Worm (Caenorhabditis elegans): ENCODE data around the gene T08D2.4.
"Not testable (repeated sequence)": the region's sequence is repeated elsewhere in the genome, so short reads cannot be mapped to it uniquely, and the experiment has no call there.

DNA sequence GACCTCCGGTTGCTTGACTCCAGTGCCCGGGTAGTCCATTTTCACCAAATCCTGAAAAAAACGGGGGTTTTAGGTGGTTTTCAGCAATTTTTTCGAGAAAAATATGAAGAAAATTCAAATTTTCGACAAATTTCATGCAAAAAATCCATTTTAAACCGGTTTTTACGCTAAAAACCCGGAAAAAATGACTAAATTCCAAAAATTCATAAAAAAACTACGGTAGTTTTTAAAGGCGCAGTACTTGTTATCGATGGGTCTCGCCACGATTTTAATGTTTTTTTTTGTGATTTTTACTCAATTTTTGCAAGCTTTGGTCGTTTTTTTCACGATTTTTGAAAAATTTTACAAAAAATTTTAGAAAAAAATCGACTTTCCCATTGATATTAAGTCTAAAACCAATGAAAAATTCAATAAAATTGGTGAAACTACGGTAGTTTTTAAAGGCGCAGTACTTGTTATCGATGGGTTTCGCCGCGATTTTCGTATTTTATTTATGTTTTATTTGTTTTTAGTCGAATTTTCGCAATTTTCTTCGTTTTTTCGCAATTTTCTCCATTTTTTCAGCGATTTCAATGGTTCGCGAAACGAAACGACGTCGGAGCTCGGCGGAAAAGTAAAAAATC, 5.0 kb downstream of the T08D2.4 start, which contains the start of the genes T08D2.6 and chkr-1:
- not testable (repeated sequence) for TF ChIP-seq lsy-2 (tag; optimal IDR thresholded peaks at IDR 0.05); unc-62 (GFP tag; optimal IDR thresholded peaks at IDR 0.05); F13H6.1 (tag; optimal IDR thresholded peaks at IDR 0.05); snpc-4 (tag; optimal IDR thresholded peaks at IDR 0.05); mab-5 (tag; optimal IDR thresholded peaks at IDR 0.05); ztf-11 (tag; optimal IDR thresholded peaks at IDR 0.05); zag-1 (tag; optimal IDR thresholded peaks at IDR 0.05); nhr-25 (tag; optimal IDR thresholded peaks at IDR 0.05); ZK546.5 (tag; optimal IDR thresholded peaks at IDR 0.05); nhr-23 (tag; optimal IDR thresholded peaks at IDR 0.05); nhr-21 (tag; optimal IDR thresholded peaks at IDR 0.05)

Measured in whole organism, L2 larva.